Worm (Caenorhabditis elegans) whole organism, early embryonic: ENCODE measurements around the gene W09C2.9.

Experiments used
- ama-1 ChIP-seq: fragments of 150-350 bp; optimal IDR thresholded peaks from 2 replicates; lab custom pipeline; 2014
- ceh-13 ChIP-seq: fragments of 200-800 bp; sonication (Bioruptor generic); optimal IDR thresholded peaks from 2 replicates; lab custom pipeline; 2018; ENCODE audit warnings: mild to moderate bottlenecking, missing genetic modification characterization, missing compliant biosample characterization
- flt-1 ChIP-seq: fragments of 200-800 bp; sonication (Bioruptor generic); IDR thresholded peaks from 2 replicates; pipeline ENCODE4 v1.3.6; 2022; ENCODE audit warnings: missing genetic modification characterization, missing compliant biosample characterization
- hmg-4 ChIP-seq: fragments of 200-800 bp; sonication (Bioruptor generic); optimal IDR thresholded peaks from 2 replicates; lab custom pipeline; 2018; ENCODE audit warnings: mild to moderate bottlenecking, missing genetic modification characterization, missing compliant biosample characterization
- pes-1 ChIP-seq: fragments of 200-800 bp; sonication (Bioruptor generic); IDR thresholded peaks from 2 replicates; pipeline ENCODE4 v1.3.6; 2022; ENCODE audit warnings: missing genetic modification reagents, missing genetic modification characterization, missing compliant biosample characterization
- scrt-1 ChIP-seq: fragments of 200-800 bp; sonication (Bioruptor generic); IDR thresholded peaks from 2 replicates; pipeline ENCODE4 v1.3.6; 2022; ENCODE audit warnings: missing genetic modification characterization, missing compliant biosample characterization
- tbx-37 ChIP-seq: fragments of 200-800 bp; sonication (Bioruptor generic); conservative IDR thresholded peaks from 2 replicates; pipeline ENCODE4 v1.3.6; 2022; ENCODE audit warnings: missing genetic modification reagents, missing genetic modification characterization, missing compliant biosample characterization

DNA sequence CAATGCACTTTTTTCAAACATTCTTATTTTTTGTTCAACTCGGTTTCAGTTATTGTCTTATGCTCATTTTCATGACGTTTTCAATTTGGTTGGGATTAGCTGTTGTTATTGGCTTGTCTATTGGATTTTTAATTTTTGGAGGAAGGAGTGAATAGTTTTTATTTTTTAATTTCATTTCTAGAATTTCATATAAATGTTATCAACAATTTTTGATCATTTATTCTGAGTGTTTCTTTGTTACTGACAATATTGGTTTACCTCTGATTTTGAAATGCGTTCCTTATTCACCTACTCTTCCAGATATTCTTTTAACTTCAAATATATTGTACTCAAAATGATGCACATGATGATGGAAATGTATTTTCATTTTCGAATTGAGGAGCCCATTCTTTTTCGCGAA, 30.8 kb upstream of the W09C2.9 start, which contains the start of gene F58G6.7:
- no peak for TF ChIP-seq ama-1 (lab: Kevin White, UChicago)
- no peak for TF ChIP-seq flt-1 (GFP tag; lab: Robert Waterston, UW)
- no peak for TF ChIP-seq pes-1 (GFP tag; lab: Robert Waterston, UW)
- TF ChIP-seq scrt-1 (GFP tag; lab: Robert Waterston, UW) = no peak
- TF ChIP-seq hmg-4 (GFP tag; lab: Kevin White, UChicago) = no peak
- no peak for TF ChIP-seq tbx-37 (GFP tag; lab: Robert Waterston, UW)
- no peak for TF ChIP-seq ceh-13 (GFP tag; lab: Kevin White, UChicago)
